Fruit fly (Drosophila melanogaster) whole organism, wandering third instar larva: ENCODE data around the gene RanBP3.

Experiments used
- CG32264 ChIP-seq: fragments of 200-800 bp; sonication (Bioruptor generic); optimal IDR thresholded peaks from 2 replicates; lab custom pipeline; 2016; ENCODE audit warnings: missing biosample characterization, missing genetic modification characterization
- CG9705 ChIP-seq: fragments of 200-800 bp; sonication (Bioruptor generic); optimal IDR thresholded peaks from 2 replicates; lab custom pipeline; 2018; ENCODE audit warnings: missing biosample characterization, mild to moderate bottlenecking, missing genetic modification characterization
- CrebA ChIP-seq: fragments of 200-800 bp; sonication (Bioruptor generic); optimal IDR thresholded peaks from 2 replicates; lab custom pipeline; 2016; ENCODE audit warnings: missing biosample characterization, mild to moderate bottlenecking, missing genetic modification characterization, borderline replicate concordance
- Dfd ChIP-seq: fragments of >200 bp; optimal IDR thresholded peaks from 2 replicates; lab custom pipeline; 2017; ENCODE audit warnings: missing biosample characterization, missing genetic modification characterization
- Dif ChIP-seq: fragments of 200-275, 200-300 bp; sonication (Bioruptor generic); optimal IDR thresholded peaks from 2 replicates; lab custom pipeline; 2018; ENCODE audit warnings: missing biosample characterization, missing genetic modification characterization; ENCODE audit not compliant: partially characterized antibody
- GATAd ChIP-seq: sonication (Bioruptor generic); optimal IDR thresholded peaks from 2 replicates; lab custom pipeline; 2016; ENCODE audit warnings: missing biosample characterization, missing genetic modification characterization
- HLH106 ChIP-seq: fragments of 200-800 bp; optimal IDR thresholded peaks from 3 replicates; lab custom pipeline; 2019; ENCODE audit warnings: missing biosample characterization, mild to moderate bottlenecking, missing genetic modification characterization, moderate library complexity
- Hnf4 ChIP-seq: fragments of 200-800 bp; sonication (Bioruptor generic); optimal IDR thresholded peaks from 2 replicates; lab custom pipeline; 2016; ENCODE audit warnings: missing biosample characterization, mild to moderate bottlenecking, missing genetic modification characterization
- Hr78 ChIP-seq: fragments of >200 bp; optimal IDR thresholded peaks from 2 replicates; lab custom pipeline; 2017; ENCODE audit warnings: missing biosample characterization, missing genetic modification characterization
- Jra ChIP-seq: sonication (Bioruptor generic); optimal IDR thresholded peaks from 2 replicates; lab custom pipeline; 2016; ENCODE audit warnings: missing biosample characterization, missing genetic modification characterization
- Mio ChIP-seq: sonication (Bioruptor generic); optimal IDR thresholded peaks from 2 replicates; lab custom pipeline; 2016; ENCODE audit warnings: missing biosample characterization, missing genetic modification characterization
- Myc ChIP-seq: fragments of >200 bp; optimal IDR thresholded peaks from 2 replicates; lab custom pipeline; 2017
- N ChIP-seq: fragments of >200 bp; optimal IDR thresholded peaks from 2 replicates; lab custom pipeline; 2018; ENCODE audit warnings: missing biosample characterization, missing external identifiers, missing genetic modification characterization
- OdsH ChIP-seq: fragments of 200-800 bp; sonication (Bioruptor generic); optimal IDR thresholded peaks from 2 replicates; lab custom pipeline; 2016; ENCODE audit warnings: missing biosample characterization, mild to moderate bottlenecking, missing genetic modification characterization
- Rel ChIP-seq, 2 experiments: fragments of 200-800 bp; sonication (Bioruptor generic) in 1 of 2; optimal IDR thresholded peaks; 2 replicates in 1 of 2; 3 replicates in 1 of 2; lab custom pipeline; 2016 to 2019; ENCODE audit warnings: mild to moderate bottlenecking in 2 of 2, missing biosample characterization in 2 of 2, missing genetic modification characterization in 2 of 2, moderate library complexity in 1 of 2
- Sp1 ChIP-seq: fragments of 200-800 bp; sonication (Bioruptor generic); optimal IDR thresholded peaks from 3 replicates; lab custom pipeline; 2019; ENCODE audit warnings: missing biosample characterization, mild to moderate bottlenecking, missing genetic modification characterization, moderate library complexity
- Vsx2 ChIP-seq: fragments of 200-300, 225-300 bp; sonication (Bioruptor generic); optimal IDR thresholded peaks from 2 replicates; lab custom pipeline; 2018; ENCODE audit warnings: missing biosample characterization, missing genetic modification characterization; ENCODE audit not compliant: partially characterized antibody
- br ChIP-seq: fragments of 200-800 bp; sonication (Bioruptor generic); optimal IDR thresholded peaks from 2 replicates; lab custom pipeline; 2016; ENCODE audit warnings: missing biosample characterization, missing genetic modification characterization
- brk ChIP-seq: fragments of 200-800 bp; sonication (Bioruptor generic); optimal IDR thresholded peaks from 2 replicates; lab custom pipeline; 2016; ENCODE audit warnings: missing biosample characterization, mild to moderate bottlenecking, missing genetic modification characterization
- dmrt93B ChIP-seq: fragments of 200-800 bp; sonication (Bioruptor generic); optimal IDR thresholded peaks from 2 replicates; lab custom pipeline; 2018; ENCODE audit warnings: missing biosample characterization, mild to moderate bottlenecking, missing genetic modification characterization
- dsf ChIP-seq: sonication (Bioruptor generic); optimal IDR thresholded peaks from 2 replicates; lab custom pipeline; 2016; ENCODE audit warnings: missing biosample characterization, missing genetic modification characterization, borderline replicate concordance
- ey ChIP-seq: fragments of 200-800 bp; sonication (Bioruptor generic); optimal IDR thresholded peaks from 2 replicates; lab custom pipeline; 2016; ENCODE audit warnings: missing biosample characterization, missing genetic modification characterization
- foxo ChIP-seq, 2 experiments: fragments of 200-800 bp; sonication (Bioruptor generic); optimal IDR thresholded peaks; 2 replicates in 1 of 2; 3 replicates in 1 of 2; lab custom pipeline; 2016 to 2017; ENCODE audit warnings: missing biosample characterization in 2 of 2, missing genetic modification characterization in 2 of 2
- fru ChIP-seq: fragments of 200-800 bp; sonication (Bioruptor generic); optimal IDR thresholded peaks from 3 replicates; lab custom pipeline; 2016; ENCODE audit warnings: missing biosample characterization, mild to moderate bottlenecking, missing genetic modification characterization
- h ChIP-seq: fragments of 200-800 bp; sonication (Bioruptor generic); optimal IDR thresholded peaks from 3 replicates; lab custom pipeline; 2016; ENCODE audit warnings: missing biosample characterization, mild to moderate bottlenecking, missing genetic modification characterization
- jim ChIP-seq: fragments of 175-275, 200-325 bp; sonication (Bioruptor generic); optimal IDR thresholded peaks from 2 replicates; lab custom pipeline; 2016; ENCODE audit warnings: missing biosample characterization, mild to moderate bottlenecking, missing genetic modification characterization
- pan ChIP-seq: fragments of >200 bp; optimal IDR thresholded peaks from 2 replicates; lab custom pipeline; 2017
- psq ChIP-seq: fragments of 200-800 bp; sonication (Bioruptor generic); optimal IDR thresholded peaks from 3 replicates; lab custom pipeline; 2017; ENCODE audit warnings: missing biosample characterization, mild to moderate bottlenecking, missing genetic modification characterization, moderate library complexity
- rgr ChIP-seq: fragments of 200-800 bp; sonication (Bioruptor generic); optimal IDR thresholded peaks from 3 replicates; lab custom pipeline; 2016; ENCODE audit warnings: missing biosample characterization, mild to moderate bottlenecking, missing genetic modification characterization
- sage ChIP-seq: fragments of 200-800 bp; sonication (Bioruptor generic); optimal IDR thresholded peaks from 2 replicates; lab custom pipeline; 2016; ENCODE audit warnings: missing biosample characterization, mild to moderate bottlenecking, missing genetic modification characterization
- sv ChIP-seq: fragments of 200-800 bp; sonication (Bioruptor generic); optimal IDR thresholded peaks from 3 replicates; lab custom pipeline; 2016; ENCODE audit warnings: missing biosample characterization, missing genetic modification characterization
- tai ChIP-seq: sonication (Bioruptor generic); optimal IDR thresholded peaks from 2 replicates; lab custom pipeline; 2016; ENCODE audit warnings: missing biosample characterization, missing genetic modification characterization
- woc ChIP-seq: sonication (Bioruptor generic); optimal IDR thresholded peaks from 2 replicates; lab custom pipeline; 2016; ENCODE audit warnings: missing biosample characterization, mild to moderate bottlenecking, missing genetic modification characterization

Gene RanBP3

dm6 chr3R:23733771-23734170 is 18.9 kb downstream of the RanBP3 start:
- TF ChIP-seq GATAd: no peak
- no peak for TF ChIP-seq Vsx2 (GFP tag; lab: Kevin White, UChicago)

- peak; percentile 36 for TF ChIP-seq h
- no peak for TF ChIP-seq Myc
- no peak for TF ChIP-seq rgr (GFP tag; lab: Kevin White, UChicago)
- TF ChIP-seq fru (GFP tag; lab: Kevin White, UChicago): peak; percentile 10
- TF ChIP-seq Dfd (GFP tag; lab: Kevin White, UChicago): no peak
- TF ChIP-seq Hnf4 (GFP tag; lab: Kevin White, UChicago): peak; percentile 9
- TF ChIP-seq N: no peak
- peak; percentile 79 for TF ChIP-seq Vsx2 (GFP tag; lab: Kevin White, UChicago)
- peak; percentile 28 for TF ChIP-seq Dif (GFP tag; lab: Kevin White, UChicago)
- TF ChIP-seq br: peak; percentile 20
- no peak for TF ChIP-seq ey (GFP tag; lab: Kevin White, UChicago)
- TF ChIP-seq HLH106 (tag; lab: Kevin White, UChicago): no peak
- TF ChIP-seq pan (lab: Kevin White, UChicago): no peak
- no peak for TF ChIP-seq jim (GFP tag; lab: Kevin White, UChicago)
- TF ChIP-seq woc: no peak
- peak; percentile 2 for TF ChIP-seq psq
- TF ChIP-seq Rel (GFP tag; optimal IDR thresholded peaks at IDR 0.05; lab: Kevin White, UChicago): no peak
- peak; percentile 26 for TF ChIP-seq Rel (tag; optimal IDR thresholded peaks at IDR 0.05; lab: Kevin White, UChicago)
- TF ChIP-seq tai (GFP tag; lab: Kevin White, UChicago): peak; percentile 6
- TF ChIP-seq Hr78 (GFP tag; lab: Kevin White, UChicago): no peak
- peak; percentile 2 for TF ChIP-seq Jra
- TF ChIP-seq GATAd: no peak
- TF ChIP-seq, all 38 proteins: peak for 10
These were observed 19.6 kb downstream of the RanBP3 start, which contains the start of the genes Hmgcr and Rpn9 for dm6 chr3R:23732990-23733512. Gene Hmgcr, plus strand, starts transcription at chr3R:23733324. Gene Rpn9, minus strand, starts transcription at chr3R:23733462.

- TF ChIP-seq Hr78 (GFP tag; lab: Kevin White, UChicago) (no peak), Hnf4 (GFP tag; lab: Kevin White, UChicago) (no peak), sv (GFP tag; lab: Kevin White, UChicago) (no peak), br (no peak), sage (GFP tag; lab: Kevin White, UChicago) (no peak), Jra (no peak), dsf (no peak), pan (lab: Kevin White, UChicago) (no peak), Vsx2 (GFP tag; lab: Kevin White, UChicago) (no peak), Myc (no peak)
These were observed 20.1 kb downstream of the RanBP3 start for dm6 chr3R:23732533-23732932.

- TF ChIP-seq Rel (GFP tag; optimal IDR thresholded peaks at IDR 0.05; lab: Kevin White, UChicago) (no peak), Rel (tag; optimal IDR thresholded peaks at IDR 0.05; lab: Kevin White, UChicago) (peak; percentile 97), OdsH (GFP tag; lab: Kevin White, UChicago) (no peak), GATAd (no peak)
- TF ChIP-seq, all 38 proteins: peak for 1
These were observed 22.2 kb downstream of the RanBP3 start for dm6 chr3R:23730472-23730801.

- TF ChIP-seq Hnf4 (GFP tag; lab: Kevin White, UChicago) (peak; percentile 2), OdsH (GFP tag; lab: Kevin White, UChicago) (no peak), GATAd (no peak), fru (GFP tag; lab: Kevin White, UChicago) (peak; percentile 14), CG9705 (GFP tag; lab: Kevin White, UChicago) (no peak), foxo (GFP tag; optimal IDR thresholded peaks at IDR 0.05; lab: Kevin White, UChicago) (peak in 1 of 2 experiments; percentile 15), psq (no peak), Sp1 (GFP tag; lab: Kevin White, UChicago) (peak; percentile 9), h (peak; percentile 40), Myc (no peak), Dif (GFP tag; lab: Kevin White, UChicago) (peak; percentile 40), rgr (GFP tag; lab: Kevin White, UChicago) (no peak), sage (GFP tag; lab: Kevin White, UChicago) (no peak), Rel (GFP tag; optimal IDR thresholded peaks at IDR 0.05; lab: Kevin White, UChicago) (no peak), Rel (tag; optimal IDR thresholded peaks at IDR 0.05; lab: Kevin White, UChicago) (peak; percentile 5), ey (GFP tag; lab: Kevin White, UChicago) (no peak), sv (GFP tag; lab: Kevin White, UChicago) (no peak), Jra (no peak), HLH106 (tag; lab: Kevin White, UChicago) (peak; percentile 8), brk (GFP tag; lab: Kevin White, UChicago) (peak; percentile 52), br (peak; percentile 14), Vsx2 (GFP tag; lab: Kevin White, UChicago) (no peak), Mio (GFP tag; lab: Kevin White, UChicago) (no peak), CG32264 (GFP tag; lab: Kevin White, UChicago) (no peak), CrebA (no peak), dmrt93B (GFP tag; lab: Kevin White, UChicago) (no peak)
These were observed 22.8 kb downstream of the RanBP3 start for dm6 chr3R:23729632-23730471.
